Worm (Caenorhabditis elegans) whole organism, L2 larva: ENCODE data around the gene srab-25.

Source experiments
- C34F6.9 ChIP-seq: fragments of 150-350 bp; optimal IDR thresholded peaks from 2 replicates; lab custom pipeline; 2014; ENCODE audit warnings: missing biosample characterization, missing genetic modification characterization
- F13H6.1 ChIP-seq: sonication (generic microtip); optimal IDR thresholded peaks from 2 replicates; lab custom pipeline; 2016; ENCODE audit warnings: missing genetic modification characterization, missing compliant biosample characterization
- R02D3.7 ChIP-seq: fragments of 150-350 bp; optimal IDR thresholded peaks from 2 replicates; lab custom pipeline; 2014; ENCODE audit warnings: missing biosample characterization, missing genetic modification characterization
- Y55F3AM.14 ChIP-seq: fragments of 200-800 bp; sonication (Bioruptor generic); optimal IDR thresholded peaks from 2 replicates; lab custom pipeline; 2018; ENCODE audit warnings: mild to moderate bottlenecking, missing genetic modification characterization, missing compliant biosample characterization
- ZK546.5 ChIP-seq: sonication (generic microtip); optimal IDR thresholded peaks from 2 replicates; lab custom pipeline; 2017; ENCODE audit warnings: missing biosample characterization, missing genetic modification characterization
- alr-1 ChIP-seq: fragments of 150-350 bp; optimal IDR thresholded peaks from 2 replicates; lab custom pipeline; 2014; ENCODE audit warnings: missing biosample characterization, missing genetic modification characterization
- aly-2 ChIP-seq: fragments of 150-350 bp; optimal IDR thresholded peaks from 2 replicates; lab custom pipeline; 2014; ENCODE audit warnings: missing biosample characterization, missing genetic modification characterization
- ama-1 ChIP-seq: fragments of 150-350 bp; optimal IDR thresholded peaks from 2 replicates; lab custom pipeline; 2018; ENCODE audit warnings: inconsistent platforms
- blmp-1 ChIP-seq: sonication (generic microtip); optimal IDR thresholded peaks from 2 replicates; lab custom pipeline; 2017; ENCODE audit warnings: missing genetic modification characterization, mild to moderate bottlenecking, missing compliant biosample characterization, antibody characterized with exemption, moderate library complexity; ENCODE audit not compliant: insufficient read depth
- ceh-16 ChIP-seq: fragments of 150-350 bp; optimal IDR thresholded peaks from 2 replicates; lab custom pipeline; 2014; ENCODE audit warnings: missing biosample characterization, missing genetic modification characterization
- ceh-82 ChIP-seq: fragments of 150-350 bp; optimal IDR thresholded peaks from 2 replicates; lab custom pipeline; 2014; ENCODE audit warnings: missing biosample characterization, missing genetic modification characterization
- crh-2 ChIP-seq: sonication (generic microtip); optimal IDR thresholded peaks from 2 replicates; lab custom pipeline; 2017; ENCODE audit warnings: missing biosample characterization, missing genetic modification characterization
- dmd-4 ChIP-seq: sonication (generic microtip); optimal IDR thresholded peaks from 2 replicates; lab custom pipeline; 2017; ENCODE audit warnings: missing biosample characterization, missing genetic modification characterization
- egl-27 ChIP-seq: sonication (generic microtip); optimal IDR thresholded peaks from 3 replicates; lab custom pipeline; 2017; ENCODE audit warnings: missing biosample characterization, missing genetic modification reagents, missing genetic modification characterization
- elt-3 ChIP-seq: sonication (generic microtip); optimal IDR thresholded peaks from 2 replicates; lab custom pipeline; 2017; ENCODE audit warnings: missing biosample characterization, missing genetic modification characterization
- fos-1 ChIP-seq: fragments of 150-350 bp; optimal IDR thresholded peaks from 2 replicates; lab custom pipeline; 2014; ENCODE audit warnings: missing biosample characterization, missing genetic modification characterization
- gmeb-1 ChIP-seq: fragments of 150-350 bp; optimal IDR thresholded peaks from 2 replicates; lab custom pipeline; 2014; ENCODE audit warnings: missing biosample characterization, missing genetic modification characterization
- lin-11 ChIP-seq: fragments of 150-350 bp; sonication (generic microtip); optimal IDR thresholded peaks from 2 replicates; lab custom pipeline; 2014; ENCODE audit warnings: missing biosample characterization, missing genetic modification characterization, inconsistent platforms, mixed read lengths
- lin-13 ChIP-seq: fragments of 150-350 bp; optimal IDR thresholded peaks from 2 replicates; lab custom pipeline; 2014; ENCODE audit warnings: missing biosample characterization, missing genetic modification reagents, missing genetic modification characterization
- lsy-2 ChIP-seq, 2 experiments: fragments of 150-350 bp in 1 of 2; sonication (generic microtip) in 1 of 2; optimal IDR thresholded peaks; 2 replicates each; lab custom pipeline; 2014 to 2017; ENCODE audit warnings: missing biosample characterization in 2 of 2, missing genetic modification characterization in 2 of 2
- mab-5 ChIP-seq: fragments of 150-350 bp; optimal IDR thresholded peaks from 2 replicates; lab custom pipeline; 2014; ENCODE audit warnings: missing biosample characterization, missing genetic modification characterization
- mbf-1 ChIP-seq: sonication (generic microtip); optimal IDR thresholded peaks from 2 replicates; lab custom pipeline; 2017; ENCODE audit warnings: missing biosample characterization, missing genetic modification characterization
- mdl-1 ChIP-seq, 2 experiments: fragments of 150-350 bp in 1 of 2; sonication (generic microtip) in 1 of 2; optimal IDR thresholded peaks; 2 replicates each; lab custom pipeline; 2017; ENCODE audit warnings: missing biosample characterization in 2 of 2, missing genetic modification characterization in 2 of 2
- nhr-10 ChIP-seq: sonication (generic microtip); optimal IDR thresholded peaks from 2 replicates; lab custom pipeline; 2017; ENCODE audit warnings: missing biosample characterization, missing genetic modification characterization
- nhr-12 ChIP-seq: fragments of 150-350 bp; optimal IDR thresholded peaks from 2 replicates; lab custom pipeline; 2014; ENCODE audit warnings: missing biosample characterization, missing genetic modification characterization
- nhr-129 ChIP-seq: fragments of 150-350 bp; optimal IDR thresholded peaks from 2 replicates; lab custom pipeline; 2014; ENCODE audit warnings: missing biosample characterization, missing genetic modification characterization
- nhr-21 ChIP-seq: fragments of 150-350 bp; optimal IDR thresholded peaks from 2 replicates; lab custom pipeline; 2014; ENCODE audit warnings: missing biosample characterization, missing genetic modification characterization
- nhr-25 ChIP-seq: fragments of 150-350 bp; sonication (generic microtip); optimal IDR thresholded peaks from 3 replicates; lab custom pipeline; 2014; ENCODE audit warnings: missing biosample characterization, missing genetic modification characterization
- nhr-6 ChIP-seq: fragments of 150-350 bp; optimal IDR thresholded peaks from 2 replicates; lab custom pipeline; 2014; ENCODE audit warnings: missing biosample characterization, missing genetic modification characterization
- nhr-77 ChIP-seq: fragments of 150-350 bp; optimal IDR thresholded peaks from 2 replicates; lab custom pipeline; 2014; ENCODE audit warnings: missing biosample characterization, missing genetic modification characterization
- peb-1 ChIP-seq: fragments of 150-350 bp; optimal IDR thresholded peaks from 2 replicates; lab custom pipeline; 2014; ENCODE audit warnings: missing biosample characterization, missing genetic modification characterization
- sem-4 ChIP-seq: fragments of 150-350 bp; optimal IDR thresholded peaks from 2 replicates; lab custom pipeline; 2014; ENCODE audit warnings: missing biosample characterization, missing genetic modification reagents, missing genetic modification characterization
- skn-1 ChIP-seq: sonication (generic microtip); optimal IDR thresholded peaks from 2 replicates; lab custom pipeline; 2017; ENCODE audit warnings: missing biosample characterization, missing genetic modification characterization
- sma-3 ChIP-seq: sonication (generic microtip); optimal IDR thresholded peaks from 2 replicates; lab custom pipeline; 2016; ENCODE audit warnings: missing genetic modification reagents, missing genetic modification characterization, missing compliant biosample characterization
- sma-9 ChIP-seq, 2 experiments: fragments of 150-350 bp in 1 of 2; sonication (generic microtip) in 1 of 2; optimal IDR thresholded peaks; 2 replicates each; lab custom pipeline; 2014 to 2016; ENCODE audit warnings: missing genetic modification characterization in 2 of 2, mild to moderate bottlenecking in 1 of 2, missing biosample characterization in 1 of 2, missing compliant biosample characterization in 1 of 2, missing genetic modification reagents in 1 of 2, moderate library complexity in 1 of 2
- snpc-4 ChIP-seq: fragments of 150-350 bp; optimal IDR thresholded peaks from 2 replicates; lab custom pipeline; 2014; ENCODE audit warnings: missing biosample characterization, missing genetic modification characterization
- unc-39 ChIP-seq: fragments of 150-350 bp; optimal IDR thresholded peaks from 2 replicates; lab custom pipeline; 2014; ENCODE audit warnings: missing biosample characterization, missing genetic modification characterization
- unc-55 ChIP-seq: fragments of 150-350 bp; sonication (generic microtip); optimal IDR thresholded peaks from 3 replicates; lab custom pipeline; 2014; ENCODE audit warnings: missing biosample characterization, missing genetic modification reagents, missing genetic modification characterization
- unc-62 ChIP-seq: fragments of 150-350 bp; optimal IDR thresholded peaks from 2 replicates; lab custom pipeline; 2014; ENCODE audit warnings: missing biosample characterization, missing genetic modification reagents, missing genetic modification characterization
- zag-1 ChIP-seq: fragments of 150-350 bp; optimal IDR thresholded peaks from 2 replicates; lab custom pipeline; 2014; ENCODE audit warnings: missing biosample characterization, missing genetic modification characterization
- ztf-1 ChIP-seq: fragments of 200-800 bp; sonication (Bioruptor generic); conservative IDR thresholded peaks from 2 replicates; pipeline ENCODE4 v1.3.6; 2022; ENCODE audit warnings: missing genetic modification characterization, missing compliant biosample characterization
- ztf-11 ChIP-seq: sonication (generic microtip); optimal IDR thresholded peaks from 2 replicates; lab custom pipeline; 2017; ENCODE audit warnings: missing biosample characterization, missing genetic modification characterization

The srab-25 gene

ce11 chrV:1741074-1741473 is at the start of gene srab-25:
TSS of gene srab-25 (minus strand) at chrV:1741174.
- TF ChIP-seq gmeb-1 = no peak
- no peak for TF ChIP-seq elt-3 (tag; lab: Kevin White, UChicago)
- no peak for TF ChIP-seq sma-9 (GFP tag; optimal IDR thresholded peaks at IDR 0.05; lab: Kevin White, UChicago)
- no peak for TF ChIP-seq sma-9 (tag; optimal IDR thresholded peaks at IDR 0.05; lab: Kevin White, UChicago)
- TF ChIP-seq peb-1 (tag; lab: Kevin White, UChicago) = no peak
- no peak for TF ChIP-seq alr-1 (tag; lab: Kevin White, UChicago)
- no peak for TF ChIP-seq skn-1 (tag; lab: Kevin White, UChicago)
- TF ChIP-seq unc-39 (tag; lab: Kevin White, UChicago) = no peak

ce11 chrV:1789495-1789894 is 48.5 kb upstream of the srab-25 start:
- TF ChIP-seq unc-62 (GFP tag; lab: Kevin White, UChicago) = no peak
- no peak for TF ChIP-seq ztf-11
- TF ChIP-seq ztf-1 (GFP tag; lab: Robert Waterston, UW) = no peak
- TF ChIP-seq mbf-1 (tag; lab: Kevin White, UChicago) = no peak
- TF ChIP-seq skn-1 (tag; lab: Kevin White, UChicago) = no peak
- TF ChIP-seq ceh-16 (tag; lab: Kevin White, UChicago) = no peak
- TF ChIP-seq nhr-21 (tag; lab: Kevin White, UChicago) = peak; percentile 78
- TF ChIP-seq unc-55 = no peak
- TF ChIP-seq C34F6.9 = no peak
- TF ChIP-seq egl-27 (tag; lab: Kevin White, UChicago) = no peak
- no peak for TF ChIP-seq R02D3.7
- no peak for TF ChIP-seq fos-1 (tag; lab: Kevin White, UChicago)
- TF ChIP-seq dmd-4 (tag; lab: Kevin White, UChicago) = no peak
- no peak for TF ChIP-seq gmeb-1
- no peak for TF ChIP-seq lin-11 (tag; lab: Kevin White, UChicago)
- TF ChIP-seq snpc-4 (tag; lab: Kevin White, UChicago) = no peak
- no peak for TF ChIP-seq peb-1 (tag; lab: Kevin White, UChicago)
- TF ChIP-seq nhr-77 (tag; lab: Kevin White, UChicago) = no peak
- no peak for TF ChIP-seq alr-1 (tag; lab: Kevin White, UChicago)
- no peak for TF ChIP-seq F13H6.1 (tag; lab: Kevin White, UChicago)
- TF ChIP-seq nhr-25 (tag; lab: Kevin White, UChicago) = peak; percentile 76
- no peak for TF ChIP-seq aly-2
- no peak for TF ChIP-seq lin-13 (GFP tag; lab: Kevin White, UChicago)
- peak; percentile 59 for TF ChIP-seq blmp-1 (tag; lab: Kevin White, UChicago)
- no peak for TF ChIP-seq crh-2 (tag; lab: Kevin White, UChicago)
- TF ChIP-seq nhr-6 = no peak
- no peak for TF ChIP-seq ama-1 (lab: Kevin White, UChicago)
- no peak for TF ChIP-seq ceh-82 (tag; lab: Kevin White, UChicago)
- TF ChIP-seq sma-3 (GFP tag; lab: Kevin White, UChicago) = peak; percentile 26
- TF ChIP-seq lsy-2 (tag; optimal IDR thresholded peaks at IDR 0.05; lab: Kevin White, UChicago) = no peak
- peak; percentile 3 for TF ChIP-seq sem-4 (tag; lab: Kevin White, UChicago)
- TF ChIP-seq nhr-12 (tag; lab: Kevin White, UChicago) = no peak
- no peak for TF ChIP-seq mdl-1 (tag; optimal IDR thresholded peaks at IDR 0.05; lab: Kevin White, UChicago)
- no peak for TF ChIP-seq mab-5 (tag; lab: Kevin White, UChicago)
- TF ChIP-seq nhr-10 (tag; lab: Kevin White, UChicago) = no peak
- TF ChIP-seq zag-1 (tag; lab: Kevin White, UChicago) = no peak

ce11 chrV:1788157-1788556 is 47.2 kb upstream of the srab-25 start, which contains the start of gene F36H9.2:
TSS of gene F36H9.2 (plus strand) at chrV:1788457.
- no peak for TF ChIP-seq ceh-82 (tag; lab: Kevin White, UChicago)
- no peak for TF ChIP-seq nhr-129 (tag; lab: Kevin White, UChicago)
- TF ChIP-seq egl-27 (tag; lab: Kevin White, UChicago) = no peak
- TF ChIP-seq ZK546.5 (tag; lab: Kevin White, UChicago) = no peak
- TF ChIP-seq sma-9 (GFP tag; optimal IDR thresholded peaks at IDR 0.05; lab: Kevin White, UChicago) = no peak
- no peak for TF ChIP-seq sma-9 (tag; optimal IDR thresholded peaks at IDR 0.05; lab: Kevin White, UChicago)
- TF ChIP-seq lin-13 (GFP tag; lab: Kevin White, UChicago) = no peak
- no peak for TF ChIP-seq fos-1 (tag; lab: Kevin White, UChicago)
- TF ChIP-seq crh-2 (tag; lab: Kevin White, UChicago) = no peak
- no peak for TF ChIP-seq nhr-25 (tag; lab: Kevin White, UChicago)
- TF ChIP-seq Y55F3AM.14 (GFP tag; lab: Kevin White, UChicago) = no peak
- TF ChIP-seq ztf-11 = no peak
- TF ChIP-seq, all 48 proteins: peak for 0
